Fruit fly (Drosophila melanogaster) whole organism, wandering third instar larva: ENCODE measurements around the gene CG5355.
A peak's percentile ranks its signal among the peaks of the same experiment; 100 is the strongest.

ENCODE experiments used
- Abd-B ChIP-seq: fragments of >200 bp; optimal IDR thresholded peaks from 2 replicates; lab custom pipeline; 2017; ENCODE audit warnings: missing biosample characterization, missing genetic modification characterization
- GATAd ChIP-seq: sonication (Bioruptor generic); optimal IDR thresholded peaks from 2 replicates; lab custom pipeline; 2016; ENCODE audit warnings: missing biosample characterization, missing genetic modification characterization
- Hnf4 ChIP-seq: fragments of 200-800 bp; sonication (Bioruptor generic); optimal IDR thresholded peaks from 2 replicates; lab custom pipeline; 2016; ENCODE audit warnings: missing biosample characterization, mild to moderate bottlenecking, missing genetic modification characterization
- Hr78 ChIP-seq: fragments of >200 bp; optimal IDR thresholded peaks from 2 replicates; lab custom pipeline; 2017; ENCODE audit warnings: missing biosample characterization, missing genetic modification characterization
- brk ChIP-seq: fragments of 200-800 bp; sonication (Bioruptor generic); optimal IDR thresholded peaks from 2 replicates; lab custom pipeline; 2016; ENCODE audit warnings: missing biosample characterization, mild to moderate bottlenecking, missing genetic modification characterization
- dl ChIP-seq, 2 experiments: fragments of 175-275, 200-275 bp in 1 of 2; fragments of 200-275 bp in 1 of 2; sonication (Bioruptor generic); optimal IDR thresholded peaks; lab custom pipeline; 2018; ENCODE audit warnings: mild to moderate bottlenecking in 2 of 2, missing biosample characterization in 2 of 2, missing genetic modification characterization in 2 of 2, moderate library complexity in 2 of 2; ENCODE audit not compliant: partially characterized antibody in 2 of 2, insufficient read depth in 1 of 2
- lola ChIP-seq: fragments of >200 bp; optimal IDR thresholded peaks from 2 replicates; lab custom pipeline; 2017; ENCODE audit warnings: missing biosample characterization, missing genetic modification characterization
- psq ChIP-seq: fragments of 200-800 bp; sonication (Bioruptor generic); optimal IDR thresholded peaks from 3 replicates; lab custom pipeline; 2017; ENCODE audit warnings: missing biosample characterization, mild to moderate bottlenecking, missing genetic modification characterization, moderate library complexity
- sage ChIP-seq: fragments of 200-800 bp; sonication (Bioruptor generic); optimal IDR thresholded peaks from 2 replicates; lab custom pipeline; 2016; ENCODE audit warnings: missing biosample characterization, mild to moderate bottlenecking, missing genetic modification characterization
- woc ChIP-seq: sonication (Bioruptor generic); optimal IDR thresholded peaks from 2 replicates; lab custom pipeline; 2016; ENCODE audit warnings: missing biosample characterization, mild to moderate bottlenecking, missing genetic modification characterization

- TF ChIP-seq lola (peak; percentile 79), psq (GFP tag; lab: Kevin White, UChicago) (no peak), GATAd (GFP tag; lab: Kevin White, UChicago) (no peak), dl (GFP tag; optimal IDR thresholded peaks at IDR 0.05; lab: Kevin White, UChicago; ENCODE audit: insufficient read depth in 1 of 2, partially characterized antibody in 2 of 2) (no peak), sage (GFP tag; lab: Kevin White, UChicago) (no peak), brk (GFP tag; lab: Kevin White, UChicago) (no peak), Hnf4 (GFP tag; lab: Kevin White, UChicago) (no peak), Abd-B (GFP tag; lab: Kevin White, UChicago) (no peak), woc (GFP tag; lab: Kevin White, UChicago) (peak; percentile 41), Hr78 (GFP tag; lab: Kevin White, UChicago) (peak; percentile 83)
Measured at dm6 chr2L:10422643-10423606, 9.7 kb upstream of the CG5355 start, which contains the start of the genes pie and Wdfy2.
